Fruit fly (Drosophila melanogaster): ENCODE results near the gene CG2100.

- TF ChIP-seq OdsH (GFP tag; optimal IDR thresholded peaks at IDR 0.05), result no peak
- no peak for TF ChIP-seq Jra (GFP tag; optimal IDR thresholded peaks at IDR 0.05)
- TF ChIP-seq psq (GFP tag; optimal IDR thresholded peaks at IDR 0.05), result no peak
- no peak for TF ChIP-seq br (GFP tag; optimal IDR thresholded peaks at IDR 0.05)
- no peak for TF ChIP-seq dmrt93B (GFP tag; optimal IDR thresholded peaks at IDR 0.05)
- no peak for TF ChIP-seq rgr (GFP tag; optimal IDR thresholded peaks at IDR 0.05)
- no peak for TF ChIP-seq h (GFP tag; optimal IDR thresholded peaks at IDR 0.05)
- TF ChIP-seq Rel (GFP tag; optimal IDR thresholded peaks at IDR 0.05), result no peak
- no peak for TF ChIP-seq Rel (tag; optimal IDR thresholded peaks at IDR 0.05)
- no peak for TF ChIP-seq HLH106 (tag; optimal IDR thresholded peaks at IDR 0.05)
- no peak for TF ChIP-seq fru (GFP tag; optimal IDR thresholded peaks at IDR 0.05)
- no peak for TF ChIP-seq jim (GFP tag; optimal IDR thresholded peaks at IDR 0.05)
- TF ChIP-seq dl (GFP tag; optimal IDR thresholded peaks at IDR 0.05; ENCODE audit: insufficient read depth in 1 of 2, partially characterized antibody in 2 of 2), result no peak
These were observed 13.0 kb downstream of the CG2100 start for dm6 chr3R:5723122-5723521.

All from whole organism, wandering third instar larva.